Fruit fly (Drosophila melanogaster): ENCODE results near the gene CG42729.

Gene CG42729

DNA sequence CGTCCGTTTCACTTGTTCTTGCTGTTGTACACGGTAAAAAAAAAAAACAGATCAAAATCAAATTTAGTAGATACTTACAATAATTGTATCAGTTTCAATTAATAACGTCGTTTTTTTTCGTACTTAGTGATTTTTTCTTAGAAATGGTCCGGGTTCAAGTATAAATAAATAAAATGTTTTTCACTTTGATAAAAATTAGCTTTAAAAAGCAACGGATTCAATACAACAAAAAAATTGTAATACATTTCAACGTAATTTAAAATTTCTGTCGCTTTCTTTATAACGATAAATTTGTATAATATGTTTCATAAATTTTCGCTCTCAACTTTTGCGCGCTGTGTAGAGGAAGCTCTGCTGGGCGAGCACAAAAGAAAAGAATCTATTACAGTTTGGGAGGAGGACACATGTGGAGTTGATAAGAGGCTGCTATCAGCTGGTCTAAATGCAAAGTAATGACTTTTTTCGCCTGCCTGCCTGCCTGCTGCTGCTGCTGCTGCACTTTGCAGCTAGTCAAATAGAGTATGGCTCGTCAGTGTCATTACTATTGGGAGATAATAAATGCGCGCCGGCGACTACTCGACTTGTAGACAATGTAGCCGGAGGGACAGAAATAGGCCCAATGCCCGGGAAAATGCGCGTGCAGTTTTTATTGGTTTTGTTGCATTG, 10.7 kb upstream of the CG42729 start (continued):
- TF ChIP-seq CG7928 (GFP tag; optimal IDR thresholded peaks at IDR 0.05): no peak
- TF ChIP-seq CG30020 (tag; optimal IDR thresholded peaks at IDR 0.05): no peak
- peak; percentile 96 for TF ChIP-seq sens (GFP tag)
- 0 out of 2 replicates have a peak, but pooled peaks have one; percentile 17 for TF ChIP-seq CG1024 (GFP tag; IDR thresholded peaks at IDR 0.05)
- no peak for TF ChIP-seq Doc2 (GFP tag; IDR thresholded peaks at IDR 0.05)
- peak in 1 of 3 experiments; percentile 76 for TF ChIP-seq lola (GFP tag; optimal IDR thresholded peaks at IDR 0.05)
- TF ChIP-seq CG4707 (GFP tag; optimal IDR thresholded peaks at IDR 0.05): no peak
- TF ChIP-seq CG2199 (GFP tag; IDR thresholded peaks at IDR 0.05): peak; percentile 55; the same call in 1 of the 3 replicates
- TF ChIP-seq Oli (tag; optimal IDR thresholded peaks at IDR 0.05): peak; percentile 78
- peak; percentile 84 for TF ChIP-seq CG18262 (tag; optimal IDR thresholded peaks at IDR 0.05)
- TF ChIP-seq CG17385 (GFP tag; optimal IDR thresholded peaks at IDR 0.05): peak; percentile 63
- TF ChIP-seq crc (GFP tag; optimal IDR thresholded peaks at IDR 0.05): peak; percentile 8
- TF ChIP-seq pzg (GFP tag; optimal IDR thresholded peaks at IDR 0.05): no peak
- peak; percentile 73 for TF ChIP-seq CG1602 (GFP tag; optimal IDR thresholded peaks at IDR 0.05)
- no peak for TF ChIP-seq CG1832 (GFP tag; optimal IDR thresholded peaks at IDR 0.05)
- peak; percentile 29 for TF ChIP-seq CG30431 (GFP tag; optimal IDR thresholded peaks at IDR 0.05)
- TF ChIP-seq eyg (GFP tag; optimal IDR thresholded peaks at IDR 0.05): no peak
- peak; percentile 54 for TF ChIP-seq CG12155 (GFP tag; optimal IDR thresholded peaks at IDR 0.05)
- TF ChIP-seq CG4360 (GFP tag; IDR thresholded peaks at IDR 0.05): 0 out of 2 replicates have a peak, but pooled peaks have one; percentile 8
- no peak; the same call in 1 of the 2 replicates for TF ChIP-seq H2.0 (GFP tag; IDR thresholded peaks at IDR 0.05)
- TF ChIP-seq Hand (GFP tag; optimal IDR thresholded peaks at IDR 0.05): peak; percentile 5
- 0 out of 2 replicates have a peak, but pooled peaks have one; percentile 16 for TF ChIP-seq toy (GFP tag; IDR thresholded peaks at IDR 0.05)
- peak; percentile 4 for TF ChIP-seq D19B (GFP tag; optimal IDR thresholded peaks at IDR 0.05)
- TF ChIP-seq z (GFP tag; IDR thresholded peaks at IDR 0.05): no peak
- 0 out of 2 replicates have a peak, but pooled peaks have one; percentile 16 for TF ChIP-seq Awh (GFP tag; IDR thresholded peaks at IDR 0.05)
- no peak for TF ChIP-seq HmgD (GFP tag; optimal IDR thresholded peaks at IDR 0.05)
- TF ChIP-seq CG43689 (GFP tag; IDR thresholded peaks at IDR 0.05): no peak
- peak in 1 of 2 experiments; percentile 77 for TF ChIP-seq tll (GFP tag; optimal IDR thresholded peaks at IDR 0.05)
- TF ChIP-seq nerfin-2 (GFP tag; IDR thresholded peaks at IDR 0.05; ENCODE audit: partially characterized antibody): no peak
- TF ChIP-seq CG11247 (GFP tag; IDR thresholded peaks at IDR 0.05): no peak
- peak; percentile 63 for TF ChIP-seq CG15601 (tag; optimal IDR thresholded peaks at IDR 0.05)
- peak; percentile 15 for TF ChIP-seq NK7.1 (GFP tag; optimal IDR thresholded peaks at IDR 0.05)
- peak; percentile 68 for TF ChIP-seq Blimp-1 (GFP tag; optimal IDR thresholded peaks at IDR 0.05)
- TF ChIP-seq CG17829 (tag; optimal IDR thresholded peaks at IDR 0.05): peak; percentile 76
- peak; percentile 89 for TF ChIP-seq gem (tag; optimal IDR thresholded peaks at IDR 0.05)
- TF ChIP-seq Spps (tag; optimal IDR thresholded peaks at IDR 0.05): peak; percentile 35
- peak; percentile 54 for TF ChIP-seq CG6854 (GFP tag; optimal IDR thresholded peaks at IDR 0.05)
- TF ChIP-seq CG15073 (GFP tag; optimal IDR thresholded peaks at IDR 0.05): no peak
- no peak for TF ChIP-seq bowl (GFP tag; IDR thresholded peaks at IDR 0.05)
- peak; percentile 55 for TF ChIP-seq CG5180 (GFP tag; optimal IDR thresholded peaks at IDR 0.05)
- TF ChIP-seq Sry-β (GFP tag; optimal IDR thresholded peaks at IDR 0.05): no peak
- no peak for TF ChIP-seq hb (GFP tag; IDR thresholded peaks at IDR 0.05; ENCODE audit: partially characterized antibody)
- no peak for TF ChIP-seq CG4730 (GFP tag; IDR thresholded peaks at IDR 0.05)
- TF ChIP-seq Dip3 (GFP tag; optimal IDR thresholded peaks at IDR 0.05): peak; percentile 35
- peak; percentile 62 for TF ChIP-seq stc (GFP tag; IDR thresholded peaks at IDR 0.05)
- no peak for TF ChIP-seq CG14667 (GFP tag; IDR thresholded peaks at IDR 0.05)
- TF ChIP-seq CG12659 (GFP tag; optimal IDR thresholded peaks at IDR 0.05): peak; percentile 65
- TF ChIP-seq chm (GFP tag; IDR thresholded peaks at IDR 0.05): no peak
- TF ChIP-seq nom (GFP tag; optimal IDR thresholded peaks at IDR 0.05): no peak

Measured in whole organism, embryonic.